Fruit fly (Drosophila melanogaster) whole organism, pupa: ENCODE results near the gene Nckx30C.

ENCODE experiments used
- CG12605 ChIP-seq: fragments of 200-800 bp; sonication (Bioruptor generic); IDR thresholded peaks from 2 replicates; pipeline ENCODE4 v1.3.6; 2022; ENCODE audit warnings: missing biosample characterization, missing genetic modification characterization
- CG13204 ChIP-seq: fragments of 200-800 bp; sonication (Bioruptor generic); optimal IDR thresholded peaks from 2 replicates; lab custom pipeline; 2018; ENCODE audit warnings: missing biosample characterization, mild to moderate bottlenecking, missing genetic modification characterization, moderate library complexity
- CG34367 ChIP-seq: fragments of 200-800 bp; sonication (Bioruptor generic); optimal IDR thresholded peaks from 2 replicates; lab custom pipeline; 2018; ENCODE audit warnings: missing biosample characterization, mild to moderate bottlenecking, missing genetic modification characterization
- CG8159 ChIP-seq: fragments of 200-800 bp; sonication (Bioruptor generic); optimal IDR thresholded peaks from 3 replicates; lab custom pipeline; 2018; ENCODE audit warnings: missing biosample characterization, mild to moderate bottlenecking, missing genetic modification characterization, moderate library complexity
- EcR ChIP-seq: fragments of 200-800 bp; sonication (Bioruptor generic); optimal IDR thresholded peaks from 3 replicates; lab custom pipeline; 2019; ENCODE audit warnings: missing biosample characterization, missing genetic modification characterization, mild to moderate bottlenecking, moderate library complexity, missing genetic modification reagents
- Ets98B ChIP-seq: fragments of 200-800 bp; sonication (Bioruptor generic); IDR thresholded peaks from 2 replicates; pipeline ENCODE4 v1.3.6; 2022; ENCODE audit warnings: missing biosample characterization, missing genetic modification characterization
- Pif1B ChIP-seq: fragments of 200-800 bp; sonication (Bioruptor generic); optimal IDR thresholded peaks from 3 replicates; lab custom pipeline; 2016; ENCODE audit warnings: missing biosample characterization, missing genetic modification characterization
- gl ChIP-seq: fragments of 200-800 bp; sonication (Bioruptor generic); optimal IDR thresholded peaks from 2 replicates; lab custom pipeline; 2018; ENCODE audit warnings: missing biosample characterization, mild to moderate bottlenecking, missing genetic modification characterization
- rn ChIP-seq: fragments of 200-800 bp; sonication (Bioruptor generic); IDR thresholded peaks from 2 replicates; pipeline ENCODE4 v1.3.6; 2022; ENCODE audit warnings: missing biosample characterization, missing genetic modification characterization

DNA sequence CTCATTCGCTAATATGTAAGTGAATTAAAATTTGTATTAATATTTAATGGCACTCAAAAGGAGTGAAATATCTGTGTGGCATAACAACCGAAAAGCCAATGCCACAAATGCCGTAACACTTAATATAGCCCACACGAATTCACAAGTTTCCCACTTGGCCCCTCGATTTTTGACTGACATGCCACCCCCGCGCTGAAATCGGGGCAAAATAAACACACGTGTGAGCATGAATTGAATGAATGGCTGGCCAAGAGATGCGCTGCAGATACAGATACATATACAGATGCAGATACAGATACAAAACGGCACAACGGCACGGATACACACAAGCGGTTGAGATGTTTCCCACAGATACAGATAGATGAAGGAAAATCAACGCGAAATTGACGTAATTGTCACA, 69.2 kb downstream of the Nckx30C start:
- no peak for TF ChIP-seq Ets98B (GFP tag; lab: Robert Waterston, UW)
- no peak for TF ChIP-seq EcR
- no peak for TF ChIP-seq rn
- TF ChIP-seq CG12605: no peak
- TF ChIP-seq CG13204 (GFP tag; lab: Kevin White, UChicago): no peak
- no peak for TF ChIP-seq CG8159
- TF ChIP-seq CG34367 (tag; lab: Kevin White, UChicago): no peak
- TF ChIP-seq gl (tag; lab: Kevin White, UChicago): no peak
- no peak for TF ChIP-seq Pif1B
